Fruit fly (Drosophila melanogaster) whole organism, embryonic: ENCODE measurements around the gene hang.
A peak's percentile ranks its signal among the peaks of the same experiment; 100 is the strongest.

Experiments
- Atf-2 ChIP-seq: fragments of 200-800 bp; sonication (Bioruptor generic); optimal IDR thresholded peaks from 2 replicates; lab custom pipeline; 2016; ENCODE audit warnings: missing biosample characterization, missing genetic modification characterization
- B-H2 ChIP-seq: fragments of 200-800 bp; sonication (Bioruptor generic); optimal IDR thresholded peaks from 2 replicates; lab custom pipeline; 2018; ENCODE audit warnings: missing biosample characterization, mild to moderate bottlenecking, missing genetic modification characterization
- CG12219 ChIP-seq: fragments of 200-800 bp; sonication (Bioruptor generic); optimal IDR thresholded peaks from 3 replicates; lab custom pipeline; 2018; ENCODE audit warnings: missing biosample characterization, mild to moderate bottlenecking, missing genetic modification characterization
- CG14965 ChIP-seq: fragments of 200-800 bp; sonication (Bioruptor generic); optimal IDR thresholded peaks from 2 replicates; lab custom pipeline; 2016; ENCODE audit warnings: missing biosample characterization, missing genetic modification characterization, borderline replicate concordance
- CG15073 ChIP-seq: fragments of 200-800 bp; sonication (Bioruptor generic); optimal IDR thresholded peaks from 2 replicates; lab custom pipeline; 2016; ENCODE audit warnings: missing biosample characterization, missing genetic modification characterization
- CG15269 ChIP-seq: fragments of 200-800 bp; sonication (Bioruptor generic); optimal IDR thresholded peaks from 2 replicates; lab custom pipeline; 2018; ENCODE audit warnings: missing biosample characterization, mild to moderate bottlenecking, missing genetic modification characterization, moderate library complexity
- CG15696 ChIP-seq: fragments of 200-800 bp; sonication (Bioruptor generic); optimal IDR thresholded peaks from 2 replicates; lab custom pipeline; 2019; ENCODE audit warnings: missing biosample characterization, mild to moderate bottlenecking, missing genetic modification characterization, moderate library complexity
- CG1602 ChIP-seq: fragments of 200-800 bp; sonication (Bioruptor generic); optimal IDR thresholded peaks from 3 replicates; lab custom pipeline; 2016; ENCODE audit warnings: missing biosample characterization, missing genetic modification characterization
- CG17568 ChIP-seq: fragments of 200-800 bp; sonication (Bioruptor generic); optimal IDR thresholded peaks from 2 replicates; lab custom pipeline; 2018; ENCODE audit warnings: missing biosample characterization, mild to moderate bottlenecking, missing genetic modification characterization, moderate library complexity
- CG17612 ChIP-seq: fragments of 200-800 bp; sonication (Bioruptor generic); IDR thresholded peaks from 2 replicates; pipeline ENCODE4 v1.3.6; 2022; ENCODE audit warnings: missing biosample characterization, missing genetic modification characterization
- CG17829 ChIP-seq: fragments of 200-800 bp; optimal IDR thresholded peaks from 2 replicates; lab custom pipeline; 2019; ENCODE audit warnings: missing biosample characterization, mild to moderate bottlenecking, missing genetic modification characterization, moderate library complexity
- CG3281 ChIP-seq: fragments of 200-800 bp; sonication (Bioruptor generic); optimal IDR thresholded peaks from 3 replicates; lab custom pipeline; 2017; ENCODE audit warnings: missing biosample characterization, mild to moderate bottlenecking, missing genetic modification characterization
- CG3838 ChIP-seq: fragments of 200-800 bp; sonication (Bioruptor generic); optimal IDR thresholded peaks from 3 replicates; lab custom pipeline; 2016; ENCODE audit warnings: missing biosample characterization, missing genetic modification characterization
- CG4282 ChIP-seq: fragments of 200-800 bp; sonication (Bioruptor generic); optimal IDR thresholded peaks from 2 replicates; lab custom pipeline; 2016; ENCODE audit warnings: missing biosample characterization, missing genetic modification characterization
- CG6175 ChIP-seq: fragments of 200-800 bp; sonication (Bioruptor generic); IDR thresholded peaks from 3 replicates; pipeline ENCODE4 v1.3.6; 2022; ENCODE audit warnings: missing biosample characterization, missing genetic modification characterization
- CG8281 ChIP-seq: fragments of 200-800 bp; sonication (Bioruptor generic); optimal IDR thresholded peaks from 2 replicates; lab custom pipeline; 2018; ENCODE audit warnings: missing biosample characterization, mild to moderate bottlenecking, missing genetic modification characterization, moderate library complexity
- CG8290 ChIP-seq, 3 experiments: fragments of 200-800 bp; sonication (Bioruptor generic); optimal IDR thresholded peaks; 2 replicates each; lab custom pipeline; 2016 to 2019; ENCODE audit warnings: missing biosample characterization in 3 of 3, missing genetic modification characterization in 3 of 3, mild to moderate bottlenecking in 2 of 3, moderate library complexity in 1 of 3
- CG8924 ChIP-seq: fragments of 200-800 bp; optimal IDR thresholded peaks from 3 replicates; lab custom pipeline; 2019; ENCODE audit warnings: missing biosample characterization, mild to moderate bottlenecking, missing genetic modification characterization, moderate library complexity
- D19A ChIP-seq: fragments of 200-800 bp; optimal IDR thresholded peaks from 3 replicates; lab custom pipeline; 2019; ENCODE audit warnings: missing biosample characterization, mild to moderate bottlenecking, missing genetic modification characterization, moderate library complexity
- Doc2 ChIP-seq: fragments of 200-800 bp; sonication (Bioruptor generic); IDR thresholded peaks from 2 replicates; pipeline ENCODE4 v1.3.6; 2022; ENCODE audit warnings: missing biosample characterization, missing genetic modification characterization
- Fer1 ChIP-seq: fragments of 200-800 bp; sonication (Bioruptor generic); optimal IDR thresholded peaks from 2 replicates; lab custom pipeline; 2017; ENCODE audit warnings: missing biosample characterization, mild to moderate bottlenecking, missing genetic modification characterization
- Gsc ChIP-seq: fragments of 200-800 bp; sonication (Bioruptor generic); IDR thresholded peaks from 2 replicates; pipeline ENCODE4 v1.3.6; 2022; ENCODE audit warnings: missing biosample characterization, missing genetic modification characterization
- Hey ChIP-seq: fragments of 200-800 bp; sonication (Bioruptor generic); optimal IDR thresholded peaks from 3 replicates; lab custom pipeline; 2018; ENCODE audit warnings: missing biosample characterization, mild to moderate bottlenecking, missing genetic modification characterization
- Hmx ChIP-seq: fragments of 200-800 bp; sonication (Bioruptor generic); optimal IDR thresholded peaks from 2 replicates; lab custom pipeline; 2016; ENCODE audit warnings: missing biosample characterization, missing genetic modification characterization
- MTF-1 ChIP-seq: fragments of 200-800 bp; sonication (Bioruptor generic); optimal IDR thresholded peaks from 2 replicates; lab custom pipeline; 2018; ENCODE audit warnings: missing biosample characterization, mild to moderate bottlenecking, missing genetic modification characterization, borderline replicate concordance
- Mrtf ChIP-seq: fragments of 200-800 bp; sonication (Bioruptor generic); IDR thresholded peaks from 3 replicates; pipeline ENCODE4 v1.3.6; 2022; ENCODE audit warnings: missing biosample characterization, missing genetic modification characterization
- NFAT ChIP-seq: fragments of 200-800 bp; sonication (Bioruptor generic); IDR thresholded peaks from 2 replicates; pipeline ENCODE4 v1.3.6; 2022; ENCODE audit warnings: missing biosample characterization, missing genetic modification characterization
- Nf-YB ChIP-seq: fragments of 200-800 bp; sonication (Bioruptor generic); optimal IDR thresholded peaks from 3 replicates; lab custom pipeline; 2019; ENCODE audit warnings: missing biosample characterization, mild to moderate bottlenecking, missing genetic modification characterization, moderate library complexity
- Oaz ChIP-seq: fragments of 200-800 bp; sonication (Bioruptor generic); IDR thresholded peaks from 2 replicates; pipeline ENCODE4 v1.3.6; 2022; ENCODE audit warnings: missing biosample characterization, missing genetic modification characterization
- PHDP ChIP-seq: fragments of 200-800 bp; sonication (Bioruptor generic); optimal IDR thresholded peaks from 3 replicates; lab custom pipeline; 2018; ENCODE audit warnings: missing biosample characterization, mild to moderate bottlenecking, missing genetic modification characterization, moderate library complexity
- Poxn ChIP-seq: fragments of 200-800 bp; sonication (Bioruptor generic); IDR thresholded peaks from 2 replicates; pipeline ENCODE4 v1.3.6; 2022; ENCODE audit warnings: missing biosample characterization, missing genetic modification characterization
- Ravus ChIP-seq: fragments of 200-800 bp; sonication (Bioruptor generic); IDR thresholded peaks from 2 replicates; pipeline ENCODE4 v1.3.6; 2022; ENCODE audit warnings: missing biosample characterization, missing genetic modification characterization
- Sry-δ ChIP-seq: fragments of 200-800 bp; sonication (Bioruptor generic); optimal IDR thresholded peaks from 2 replicates; lab custom pipeline; 2016; ENCODE audit warnings: missing biosample characterization, missing genetic modification characterization
- amos ChIP-seq: fragments of 200-800 bp; sonication (Bioruptor generic); IDR thresholded peaks from 2 replicates; pipeline ENCODE4 v1.3.6; 2022; ENCODE audit warnings: missing biosample characterization, missing genetic modification characterization; ENCODE audit not compliant: partially characterized antibody
- bcd ChIP-seq: fragments of 200-800 bp; sonication (Bioruptor generic); optimal IDR thresholded peaks from 2 replicates; lab custom pipeline; 2017; ENCODE audit warnings: missing biosample characterization, mild to moderate bottlenecking, missing genetic modification characterization
- cg ChIP-seq: fragments of 200-800 bp; sonication (Bioruptor generic); optimal IDR thresholded peaks from 3 replicates; lab custom pipeline; 2019; ENCODE audit warnings: missing biosample characterization, mild to moderate bottlenecking, missing genetic modification characterization, moderate library complexity
- dpn ChIP-seq, 2 experiments: fragments of 200-800 bp; sonication (Bioruptor generic); optimal IDR thresholded peaks; 3 replicates each; lab custom pipeline; 2016; ENCODE audit warnings: missing biosample characterization in 2 of 2, missing genetic modification characterization in 2 of 2
- eyg ChIP-seq: fragments of 200-800 bp; sonication (Bioruptor generic); optimal IDR thresholded peaks from 3 replicates; lab custom pipeline; 2016; ENCODE audit warnings: missing biosample characterization, missing genetic modification characterization
- jigr1 ChIP-seq: fragments of 200-800 bp; sonication (Bioruptor generic); IDR thresholded peaks from 3 replicates; pipeline ENCODE4 v1.3.6; 2022; ENCODE audit warnings: missing biosample characterization, missing genetic modification characterization
- klu ChIP-seq: fragments of 200-800 bp; sonication (Bioruptor generic); IDR thresholded peaks from 2 replicates; pipeline ENCODE4 v1.3.6; 2022; ENCODE audit warnings: missing biosample characterization, missing genetic modification characterization
- lov ChIP-seq, 2 experiments: fragments of 200-800 bp in 1 of 2; fragments of >200 bp in 1 of 2; sonication (Bioruptor generic) in 1 of 2; IDR thresholded peaks in 1 of 2; optimal IDR thresholded peaks in 1 of 2; 2 replicates in 1 of 2; 3 replicates in 1 of 2; pipeline versions ENCODE4 v1.3.6 to Lab custom; 2017 to 2022; ENCODE audit warnings: missing biosample characterization in 1 of 2, missing genetic modification characterization in 1 of 2
- nmo ChIP-seq: fragments of 200-800 bp; sonication (Bioruptor generic); optimal IDR thresholded peaks from 2 replicates; lab custom pipeline; 2018; ENCODE audit warnings: missing biosample characterization, mild to moderate bottlenecking, missing genetic modification characterization, moderate library complexity
- pnt ChIP-seq: fragments of 200-800 bp; sonication (Bioruptor generic); optimal IDR thresholded peaks from 3 replicates; lab custom pipeline; 2016; ENCODE audit warnings: missing biosample characterization, missing genetic modification characterization
- psq ChIP-seq: fragments of 200-800 bp; sonication (Bioruptor generic); optimal IDR thresholded peaks from 2 replicates; lab custom pipeline; 2017; ENCODE audit warnings: missing biosample characterization, missing genetic modification characterization
- pum ChIP-seq: fragments of 200-800 bp; sonication (Bioruptor generic); optimal IDR thresholded peaks from 2 replicates; lab custom pipeline; 2016; ENCODE audit warnings: missing biosample characterization, missing genetic modification characterization
- sima ChIP-seq: fragments of 200-800 bp; sonication (Bioruptor generic); optimal IDR thresholded peaks from 2 replicates; lab custom pipeline; 2016; ENCODE audit warnings: missing biosample characterization, missing genetic modification characterization
- slbo ChIP-seq: fragments of 200-800 bp; sonication (Bioruptor generic); IDR thresholded peaks from 2 replicates; pipeline ENCODE4 v1.3.6; 2022; ENCODE audit warnings: missing biosample characterization, missing genetic modification characterization
- vfl ChIP-seq: fragments of 200-800 bp; sonication (Bioruptor generic); optimal IDR thresholded peaks from 2 replicates; lab custom pipeline; 2016; ENCODE audit warnings: missing biosample characterization, missing genetic modification characterization
- vvl ChIP-seq: fragments of 200-800 bp; sonication (Bioruptor generic); IDR thresholded peaks from 2 replicates; pipeline ENCODE4 v1.3.6; 2022; ENCODE audit warnings: missing biosample characterization, missing genetic modification characterization
- z ChIP-seq: fragments of 200-800 bp; sonication (Bioruptor generic); IDR thresholded peaks from 3 replicates; pipeline ENCODE4 v1.3.6; 2022; ENCODE audit warnings: missing biosample characterization, missing genetic modification characterization

hang gene

DNA sequence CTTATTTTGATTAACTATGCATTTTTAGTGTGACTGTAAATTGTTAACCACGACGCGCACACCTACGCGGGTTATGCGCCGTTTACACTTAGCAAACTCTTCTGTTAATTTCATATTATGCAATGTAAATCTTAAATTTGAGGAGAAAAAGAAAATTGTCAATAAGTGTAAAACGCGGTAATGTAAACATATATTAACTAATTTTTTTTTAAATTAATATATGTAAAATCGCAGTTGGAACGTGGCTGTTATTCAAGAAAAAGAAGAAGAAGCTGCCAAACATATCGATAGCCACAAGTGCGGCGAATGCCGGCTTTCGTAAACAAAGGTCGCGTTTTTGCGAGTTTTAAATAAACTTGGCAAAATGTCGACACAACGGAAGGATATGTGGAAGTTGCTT lies 31.2 kb upstream of the hang start, which contains the start of the genes TH1 and mei-41 (continued):
- no peak for TF ChIP-seq Hey (tag; lab: Kevin White, UChicago)
- peak; percentile 92 for TF ChIP-seq CG8924
- peak; percentile 91 for TF ChIP-seq CG1602 (GFP tag; lab: Kevin White, UChicago)
- peak; percentile 97 for TF ChIP-seq vvl (GFP tag; lab: Robert Waterston, UW)
- no peak for TF ChIP-seq Hmx
- TF ChIP-seq Doc2 (GFP tag; lab: Robert Waterston, UW), result peak; percentile 79; the same call in 1 of the 2 replicates
- TF ChIP-seq CG6175 (GFP tag; lab: Robert Waterston, UW), result peak; percentile 91
- no peak for TF ChIP-seq CG3281 (GFP tag; lab: Kevin White, UChicago)
- peak; percentile 81 for TF ChIP-seq Oaz
- TF ChIP-seq B-H2 (GFP tag; lab: Kevin White, UChicago), result no peak
- TF ChIP-seq CG8281 (tag; lab: Kevin White, UChicago), result no peak
- TF ChIP-seq cg, result no peak
- no peak for TF ChIP-seq eyg (GFP tag; lab: Kevin White, UChicago)
- TF ChIP-seq amos (GFP tag; lab: Robert Waterston, UW), result peak; percentile 42
- peak; percentile 89 for TF ChIP-seq PHDP (tag; lab: Kevin White, UChicago)
- TF ChIP-seq pnt (GFP tag; lab: Kevin White, UChicago), result peak; percentile 55
- TF ChIP-seq NFAT (GFP tag; lab: Robert Waterston, UW), result peak; percentile 93
- TF ChIP-seq MTF-1 (GFP tag; lab: Kevin White, UChicago), result peak; percentile 19
- TF ChIP-seq jigr1 (GFP tag; lab: Robert Waterston, UW), result peak; percentile 90
- peak; percentile 46 for TF ChIP-seq Sry-δ (GFP tag; lab: Kevin White, UChicago)
- TF ChIP-seq CG15696 (tag; lab: Kevin White, UChicago), result peak; percentile 93
- TF ChIP-seq slbo, result peak; percentile 97
- TF ChIP-seq CG4282 (GFP tag; lab: Kevin White, UChicago), result no peak
- TF ChIP-seq vfl, result peak; percentile 77
- no peak for TF ChIP-seq Fer1 (GFP tag; lab: Kevin White, UChicago)
- peak; percentile 90 for TF ChIP-seq CG15269
- peak; percentile 89 for TF ChIP-seq bcd (GFP tag; lab: Kevin White, UChicago)
- TF ChIP-seq klu (GFP tag; lab: Robert Waterston, UW), result peak; percentile 91
- no peak for TF ChIP-seq CG12219 (GFP tag; lab: Kevin White, UChicago)
- peak; percentile 55 to 86 for TF ChIP-seq dpn (GFP tag; optimal IDR thresholded peaks at IDR 0.05; lab: Kevin White, UChicago)
- peak; percentile 96 for TF ChIP-seq nmo (GFP tag; lab: Kevin White, UChicago)
- TF ChIP-seq Mrtf, result peak; percentile 93
- peak; percentile 52 for TF ChIP-seq CG15073
- TF ChIP-seq Gsc, result no peak
- no peak for TF ChIP-seq lov (optimal IDR thresholded peaks at IDR 0.05; lab: Kevin White, UChicago)
- peak; percentile 89 for TF ChIP-seq lov (GFP tag; IDR thresholded peaks at IDR 0.05; lab: Robert Waterston, UW)
- TF ChIP-seq CG17568, result no peak
- peak; percentile 56; the same call in 1 of the 2 replicates for TF ChIP-seq Poxn (GFP tag; lab: Robert Waterston, UW)
- no peak for TF ChIP-seq z (GFP tag; lab: Robert Waterston, UW)
- TF ChIP-seq CG3838 (GFP tag; lab: Kevin White, UChicago), result peak; percentile 7
- peak; percentile 64 for TF ChIP-seq Nf-YB (GFP tag; lab: Kevin White, UChicago)
- TF ChIP-seq CG17829 (tag; lab: Kevin White, UChicago), result peak; percentile 92
- TF ChIP-seq CG14965 (GFP tag; lab: Kevin White, UChicago), result no peak
- TF ChIP-seq pum (GFP tag; lab: Kevin White, UChicago), result peak; percentile 54
- no peak for TF ChIP-seq psq (GFP tag; lab: Kevin White, UChicago)
- TF ChIP-seq D19A (tag; lab: Kevin White, UChicago), result no peak
- peak; percentile 85 for TF ChIP-seq CG17612 (GFP tag; lab: Robert Waterston, UW)
- peak; percentile 87 for TF ChIP-seq Ravus
- TF ChIP-seq Atf-2 (GFP tag; lab: Kevin White, UChicago), result peak; percentile 19
- TF ChIP-seq sima (GFP tag; lab: Kevin White, UChicago), result no peak
- TF ChIP-seq CG8290 (GFP tag; optimal IDR thresholded peaks at IDR 0.05; lab: Kevin White, UChicago), result peak; percentile 80
- TF ChIP-seq CG8290 (tag; optimal IDR thresholded peaks at IDR 0.05; lab: Kevin White, UChicago), result peak in 1 of 2 experiments; percentile 38
